Fruit fly (Drosophila melanogaster): ENCODE data around the gene CG43092.

Gene CG43092

DNA sequence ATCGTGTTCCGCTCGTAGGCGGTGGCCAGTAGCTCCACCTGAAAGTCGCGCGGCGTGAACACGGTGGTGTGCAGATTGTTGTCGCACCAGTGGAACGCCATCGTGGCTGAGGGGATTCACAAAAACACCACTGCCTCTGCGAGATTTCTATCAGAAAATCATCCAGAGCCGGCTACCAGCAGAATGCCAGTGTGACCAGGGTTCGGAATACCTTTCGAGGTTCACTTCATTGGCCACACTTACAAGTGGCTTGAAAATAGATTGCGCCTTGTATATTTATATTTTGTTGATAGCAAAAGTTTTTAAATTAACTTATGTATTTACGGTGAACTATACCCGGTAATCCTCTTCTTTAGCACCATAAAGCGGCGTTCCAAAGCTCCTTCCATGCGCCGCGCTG is 28.5 kb downstream of the CG43092 start, which contains the start of the genes Dcr-1 and CG6985 (continued):
- TF ChIP-seq CG10431 (GFP tag; optimal IDR thresholded peaks at IDR 0.05) (no peak), Opbp (GFP tag; IDR thresholded peaks at IDR 0.05; ENCODE audit: partially characterized antibody) (0 out of 3 replicates have a peak, but pooled peaks have one; percentile 24), E2f2 (GFP tag; IDR thresholded peaks at IDR 0.05) (peak; percentile 81), CG12744 (GFP tag; optimal IDR thresholded peaks at IDR 0.05) (no peak), CG7963 (GFP tag; IDR thresholded peaks at IDR 0.05; ENCODE audit: partially characterized antibody) (peak; percentile 26; the same call in 1 of the 3 replicates)

DNA sequence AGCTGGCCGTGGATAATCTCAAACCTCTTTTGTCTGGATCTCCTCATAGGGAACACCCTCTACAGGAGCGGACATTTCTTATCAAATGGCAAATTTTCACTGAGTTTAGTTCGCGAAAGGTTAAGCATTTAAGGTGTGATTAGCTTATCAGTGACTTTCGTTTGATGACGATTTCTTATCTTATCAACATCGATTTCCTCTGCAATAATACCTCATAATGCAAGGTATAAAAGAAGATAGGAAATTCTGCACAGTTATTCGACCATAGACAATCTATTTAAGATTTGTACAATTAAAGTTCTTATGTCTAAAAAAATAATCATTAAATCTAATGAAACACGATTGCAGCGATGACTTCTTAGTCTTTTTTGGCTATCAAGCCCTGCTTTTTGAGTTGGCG is 35.7 kb downstream of the CG43092 start, which contains the start of gene Takl2:
TSS of gene Takl2 (minus strand) at position 101 of the 400 bp plus-strand sequence.
- no peak for TF ChIP-seq org-1 (GFP tag; optimal IDR thresholded peaks at IDR 0.05)
- TF ChIP-seq Jarid2 (GFP tag; optimal IDR thresholded peaks at IDR 0.05) = no peak
- no peak for TF ChIP-seq H15 (GFP tag; IDR thresholded peaks at IDR 0.05)
- no peak for TF ChIP-seq CG5953 (GFP tag; IDR thresholded peaks at IDR 0.05)
- no peak for TF ChIP-seq CG7745 (tag; optimal IDR thresholded peaks at IDR 0.05)
- TF ChIP-seq pb (GFP tag; optimal IDR thresholded peaks at IDR 0.05) = no peak
- TF ChIP-seq stc (GFP tag; IDR thresholded peaks at IDR 0.05) = no peak
- no peak for TF ChIP-seq tup (GFP tag; optimal IDR thresholded peaks at IDR 0.05)
- no peak for TF ChIP-seq ERR (GFP tag; optimal IDR thresholded peaks at IDR 0.05)

DNA sequence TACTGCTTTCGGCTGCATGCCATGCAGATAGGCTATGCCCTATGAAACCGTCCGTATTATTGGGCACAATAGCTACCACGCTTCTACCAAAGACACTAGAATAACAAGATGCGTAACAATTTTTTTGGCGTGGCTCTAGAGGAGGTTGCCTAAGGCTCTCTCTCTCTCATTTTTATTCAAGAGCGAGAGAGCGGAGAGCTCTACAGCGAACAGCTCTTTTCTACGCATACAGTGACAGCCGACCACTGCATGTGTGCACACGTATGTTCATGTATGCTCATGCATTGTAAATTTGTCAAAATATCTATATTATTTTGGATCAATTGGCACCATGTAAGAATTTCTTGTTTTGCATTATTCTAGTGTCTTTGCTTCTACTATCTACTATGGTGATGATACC is 36.5 kb downstream of the CG43092 start:
- TF ChIP-seq stc (GFP tag; IDR thresholded peaks at IDR 0.05) (no peak), cg (GFP tag; optimal IDR thresholded peaks at IDR 0.05) (peak; percentile 53), Trl (optimal IDR thresholded peaks at IDR 0.05) (peak; percentile 58 to 66), Trl (GFP tag; optimal IDR thresholded peaks at IDR 0.05) (no peak), Ravus (GFP tag; IDR thresholded peaks at IDR 0.05) (no peak), row (GFP tag; IDR thresholded peaks at IDR 0.05) (no peak), zf30C (GFP tag; optimal IDR thresholded peaks at IDR 0.05) (no peak), tna (GFP tag; IDR thresholded peaks at IDR 0.05; ENCODE audit: partially characterized antibody) (0 out of 2 replicates have a peak, but pooled peaks have one; percentile 17), CG6689 (GFP tag; IDR thresholded peaks at IDR 0.05) (no peak), abd-A (tag; optimal IDR thresholded peaks at IDR 0.05) (no peak), cwo (GFP tag; optimal IDR thresholded peaks at IDR 0.05) (no peak), Neu2 (GFP tag; optimal IDR thresholded peaks at IDR 0.05; ENCODE audit: borderline replicate concordance) (no peak), wor (GFP tag; IDR thresholded peaks at IDR 0.05) (no peak), CG7928 (GFP tag; optimal IDR thresholded peaks at IDR 0.05) (no peak), Hr78 (GFP tag; optimal IDR thresholded peaks at IDR 0.05) (no peak)

DNA sequence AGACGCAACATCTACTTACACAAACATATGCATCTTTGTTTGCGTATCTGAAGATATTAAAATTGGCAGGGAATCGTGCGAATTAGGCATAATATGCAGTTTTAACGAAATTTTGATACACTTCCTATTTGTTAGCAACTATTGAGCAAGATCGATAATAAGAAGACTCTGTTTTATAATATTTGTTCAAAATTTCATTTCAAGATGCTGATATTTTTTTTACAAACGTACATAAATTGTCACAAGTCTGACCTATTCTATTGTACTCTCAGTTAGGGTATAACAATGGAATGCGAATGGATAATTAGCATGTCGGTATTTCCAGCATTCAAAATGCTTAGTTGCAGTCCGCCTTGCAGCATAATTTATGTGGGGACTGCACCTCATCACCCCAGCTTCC is 41.6 kb downstream of the CG43092 start:
- no peak for TF ChIP-seq pan (optimal IDR thresholded peaks at IDR 0.05)
- peak in 1 of 2 experiments; percentile 75 for TF ChIP-seq pan (GFP tag; optimal IDR thresholded peaks at IDR 0.05 in 1 of 2, IDR thresholded peaks at IDR 0.05 in 1 of 2)
- TF ChIP-seq nau (GFP tag; optimal IDR thresholded peaks at IDR 0.05) = no peak
- TF ChIP-seq Med (GFP tag) = peak; percentile 65
- TF ChIP-seq sens (GFP tag) = peak; percentile 22
- TF ChIP-seq CG13624 (GFP tag; optimal IDR thresholded peaks at IDR 0.05) = peak; percentile 2
- peak; percentile 17 for TF ChIP-seq sd (tag; optimal IDR thresholded peaks at IDR 0.05)
- peak; percentile 74 for TF ChIP-seq Drgx (GFP tag; IDR thresholded peaks at IDR 0.05)
- TF ChIP-seq lmd (GFP tag; IDR thresholded peaks at IDR 0.05) = peak; percentile 37
- 0 out of 2 replicates have a peak, but pooled peaks have one; percentile 22 for TF ChIP-seq sob (GFP tag; IDR thresholded peaks at IDR 0.05)
- TF ChIP-seq Oli (tag; optimal IDR thresholded peaks at IDR 0.05) = peak; percentile 7
- TF ChIP-seq mam (GFP tag; optimal IDR thresholded peaks at IDR 0.05) = peak; percentile 7
- TF ChIP-seq phol (tag; optimal IDR thresholded peaks at IDR 0.05) = peak; percentile 19
- TF ChIP-seq CG33213 (GFP tag; optimal IDR thresholded peaks at IDR 0.05) = no peak
- peak; percentile 57; the same call in 1 of the 2 replicates for TF ChIP-seq vvl (GFP tag; IDR thresholded peaks at IDR 0.05)
- peak; percentile 14 for TF ChIP-seq CG30403 (GFP tag; optimal IDR thresholded peaks at IDR 0.05)
- peak; percentile 84 for TF ChIP-seq Ets65A (GFP tag)
- TF ChIP-seq CG11085 (GFP tag; IDR thresholded peaks at IDR 0.05) = no peak
- peak; percentile 17; the same call in 1 of the 2 replicates for TF ChIP-seq CG6689 (GFP tag; IDR thresholded peaks at IDR 0.05)
- TF ChIP-seq CG13123 (GFP tag; optimal IDR thresholded peaks at IDR 0.05) = no peak
- TF ChIP-seq Ptx1 (GFP tag; IDR thresholded peaks at IDR 0.05) = peak; percentile 73

All from whole organism, embryonic.